Worm (Caenorhabditis elegans) whole organism, L4 larva: Measurements from ENCODE around the gene T09A12.8.

Experiments
- T20F7.1 ChIP-seq: fragments of 200-800 bp; sonication (Bioruptor generic); optimal IDR thresholded peaks from 2 replicates; lab custom pipeline; 2018; ENCODE audit warnings: mild to moderate bottlenecking, missing genetic modification characterization, missing compliant biosample characterization
- Y5F2A.4 ChIP-seq: fragments of 200-800 bp; sonication (Bioruptor generic); optimal IDR thresholded peaks from 2 replicates; lab custom pipeline; 2018; ENCODE audit warnings: mild to moderate bottlenecking, missing genetic modification characterization, missing compliant biosample characterization
- Y75B8A.6 ChIP-seq: fragments of 200-800 bp; sonication (Bioruptor generic); IDR thresholded peaks from 2 replicates; pipeline ENCODE4 v1.3.6; 2022; ENCODE audit warnings: missing genetic modification reagents, missing genetic modification characterization, missing compliant biosample characterization
- aha-1 ChIP-seq: fragments of 150-350 bp; peaks from one replicate; lab custom pipeline; 2014; ENCODE audit warnings: missing biosample characterization, missing genetic modification characterization
- arid-1 ChIP-seq: fragments of 200-800 bp; sonication (Bioruptor generic); conservative IDR thresholded peaks from 2 replicates; pipeline ENCODE4 v1.3.6; 2022; ENCODE audit warnings: missing genetic modification reagents, missing genetic modification characterization, missing compliant biosample characterization
- attf-4 ChIP-seq: sonication (generic microtip); optimal IDR thresholded peaks from 3 replicates; lab custom pipeline; 2017; ENCODE audit warnings: missing biosample characterization, missing genetic modification characterization
- ctbp-1 ChIP-seq: fragments of 200-800 bp; sonication (Bioruptor generic); IDR thresholded peaks from 2 replicates; pipeline ENCODE4 v1.3.6; 2022; ENCODE audit warnings: missing genetic modification reagents, missing genetic modification characterization, missing compliant biosample characterization
- daf-16 ChIP-seq, 3 experiments: sonication (generic microtip); optimal IDR thresholded peaks; 2 replicates each; lab custom pipeline; 2016 to 2017; ENCODE audit warnings: missing genetic modification characterization in 3 of 3, missing genetic modification reagents in 3 of 3, mild to moderate bottlenecking in 2 of 3, missing compliant biosample characterization in 2 of 3, missing biosample characterization in 1 of 3, moderate library complexity in 1 of 3
- dmd-6 ChIP-seq: fragments of 200-800 bp; sonication (Bioruptor generic); IDR thresholded peaks from 2 replicates; pipeline ENCODE4 v1.3.6; 2022; ENCODE audit warnings: missing genetic modification reagents, missing genetic modification characterization, missing compliant biosample characterization
- dmd-8 ChIP-seq: fragments of 200-800 bp; sonication (Bioruptor generic); IDR thresholded peaks from 2 replicates; pipeline ENCODE4 v1.3.6; 2022; ENCODE audit warnings: missing genetic modification characterization, missing compliant biosample characterization
- dve-1 ChIP-seq: sonication (generic microtip); optimal IDR thresholded peaks from 2 replicates; lab custom pipeline; 2017; ENCODE audit warnings: antibody characterized with exemption, mild to moderate bottlenecking, missing genetic modification characterization, missing compliant biosample characterization; ENCODE audit not compliant: insufficient read depth
- egl-43 ChIP-seq: fragments of 200-800 bp; sonication (Bioruptor generic); IDR thresholded peaks from 2 replicates; pipeline ENCODE4 v1.3.6; 2022; ENCODE audit warnings: missing genetic modification reagents, missing genetic modification characterization, missing compliant biosample characterization
- gei-8 ChIP-seq: fragments of 200-800 bp; sonication (Bioruptor generic); optimal IDR thresholded peaks from 2 replicates; lab custom pipeline; 2018; ENCODE audit warnings: mild to moderate bottlenecking, missing genetic modification characterization, missing compliant biosample characterization
- hlh-11 ChIP-seq: fragments of 200-800 bp; sonication (Bioruptor generic); optimal IDR thresholded peaks from 2 replicates; lab custom pipeline; 2018; ENCODE audit warnings: mild to moderate bottlenecking, missing genetic modification characterization, missing compliant biosample characterization
- hmg-1.1 ChIP-seq: fragments of 200-800 bp; sonication (Bioruptor generic); IDR thresholded peaks from 2 replicates; pipeline ENCODE4 v1.3.6; 2022; ENCODE audit warnings: missing genetic modification reagents, missing genetic modification characterization, missing compliant biosample characterization
- lin-1 ChIP-seq: fragments of 200-800 bp; sonication (Bioruptor generic); IDR thresholded peaks from 2 replicates; pipeline ENCODE4 v1.3.6; 2022; ENCODE audit warnings: missing genetic modification reagents, missing genetic modification characterization, missing compliant biosample characterization
- lin-38 ChIP-seq: fragments of 200-800 bp; sonication (Bioruptor generic); IDR thresholded peaks from 2 replicates; pipeline ENCODE4 v1.3.6; 2022; ENCODE audit warnings: missing genetic modification reagents, missing genetic modification characterization, missing compliant biosample characterization
- madf-9 ChIP-seq: fragments of 200-800 bp; sonication (Bioruptor generic); conservative IDR thresholded peaks from 2 replicates; pipeline ENCODE4 v1.3.6; 2022; ENCODE audit warnings: missing genetic modification reagents, missing genetic modification characterization, missing compliant biosample characterization
- mdl-1 ChIP-seq, 2 experiments: fragments of 150-350 bp in 1 of 2; sonication (generic microtip) in 1 of 2; optimal IDR thresholded peaks; 2 replicates each; lab custom pipeline; 2014 to 2017; ENCODE audit warnings: missing biosample characterization in 2 of 2, missing genetic modification characterization in 2 of 2
- mdt-29 ChIP-seq: fragments of 200-800 bp; sonication (Bioruptor generic); IDR thresholded peaks from 2 replicates; pipeline ENCODE4 v1.3.6; 2022; ENCODE audit warnings: missing genetic modification reagents, missing genetic modification characterization, missing compliant biosample characterization
- mxl-2 ChIP-seq: fragments of 200-800 bp; sonication (Bioruptor generic); conservative IDR thresholded peaks from 2 replicates; pipeline ENCODE4 v1.3.6; 2022; ENCODE audit warnings: missing genetic modification reagents, missing genetic modification characterization, missing compliant biosample characterization
- mxl-3 ChIP-seq: fragments of 200-800 bp; sonication (Bioruptor generic); optimal IDR thresholded peaks from 2 replicates; lab custom pipeline; 2018; ENCODE audit warnings: mild to moderate bottlenecking, missing genetic modification characterization, missing compliant biosample characterization
- nhr-237 ChIP-seq: sonication (generic microtip); optimal IDR thresholded peaks from 2 replicates; lab custom pipeline; 2017; ENCODE audit warnings: missing biosample characterization, missing genetic modification characterization
- nhr-42 ChIP-seq: fragments of 200-800 bp; sonication (Bioruptor generic); IDR thresholded peaks from 2 replicates; pipeline ENCODE4 v1.3.6; 2022; ENCODE audit warnings: missing genetic modification characterization, missing compliant biosample characterization
- nhr-48 ChIP-seq: sonication (generic microtip); optimal IDR thresholded peaks from 2 replicates; lab custom pipeline; 2016; ENCODE audit warnings: mild to moderate bottlenecking, missing genetic modification characterization, missing compliant biosample characterization
- pha-4 ChIP-seq, 2 experiments: fragments of 150-350 bp in 1 of 2; fragments of 200-800 bp in 1 of 2; sonication (Bioruptor generic) in 1 of 2; IDR thresholded peaks in 1 of 2; optimal IDR thresholded peaks in 1 of 2; 2 replicates each; pipeline versions ENCODE4 v1.3.6 to Lab custom; 2014 to 2022; ENCODE audit warnings: missing genetic modification characterization in 2 of 2, missing genetic modification reagents in 2 of 2, missing biosample characterization in 1 of 2, missing compliant biosample characterization in 1 of 2
- rbr-2 ChIP-seq: sonication (generic microtip); optimal IDR thresholded peaks from 2 replicates; lab custom pipeline; 2016; ENCODE audit warnings: missing genotype, missing genetic modification characterization, missing compliant biosample characterization
- saeg-2 ChIP-seq: fragments of 200-800 bp; sonication (Bioruptor generic); IDR thresholded peaks from 2 replicates; pipeline ENCODE4 v1.3.6; 2022; ENCODE audit warnings: missing genetic modification reagents, missing genetic modification characterization, missing compliant biosample characterization
- set-16 ChIP-seq: fragments of 200-800 bp; sonication (Bioruptor generic); IDR thresholded peaks from 2 replicates; pipeline ENCODE4 v1.3.6; 2022; ENCODE audit warnings: missing genetic modification reagents, missing genetic modification characterization, missing compliant biosample characterization
- snpc-1.2 ChIP-seq: fragments of 200-800 bp; sonication (Bioruptor generic); IDR thresholded peaks from 2 replicates; pipeline ENCODE4 v1.3.6; 2022; ENCODE audit warnings: missing genetic modification reagents, missing genetic modification characterization, missing compliant biosample characterization
- tra-1 ChIP-seq: fragments of 200-800 bp; sonication (Bioruptor generic); IDR thresholded peaks from 2 replicates; pipeline ENCODE4 v1.3.6; 2022; ENCODE audit warnings: missing genetic modification reagents, missing genetic modification characterization, missing compliant biosample characterization
- vab-7 ChIP-seq: fragments of 200-800 bp; sonication (Bioruptor generic); IDR thresholded peaks from 2 replicates; pipeline ENCODE4 v1.3.6; 2022; ENCODE audit warnings: missing genetic modification reagents, missing genetic modification characterization, missing compliant biosample characterization
- zag-1 ChIP-seq: fragments of 150-350 bp; optimal IDR thresholded peaks from 2 replicates; lab custom pipeline; 2014; ENCODE audit warnings: missing biosample characterization, missing genetic modification characterization
- zfp-3 ChIP-seq: fragments of 200-800 bp; sonication (Bioruptor generic); conservative IDR thresholded peaks from 2 replicates; pipeline ENCODE4 v1.3.6; 2022; ENCODE audit warnings: missing genetic modification reagents, missing genetic modification characterization, missing compliant biosample characterization
- ztf-11 ChIP-seq: fragments of 150-350 bp; optimal IDR thresholded peaks from 2 replicates; lab custom pipeline; 2014; ENCODE audit warnings: missing biosample characterization, missing genetic modification characterization

Gene T09A12.8

DNA sequence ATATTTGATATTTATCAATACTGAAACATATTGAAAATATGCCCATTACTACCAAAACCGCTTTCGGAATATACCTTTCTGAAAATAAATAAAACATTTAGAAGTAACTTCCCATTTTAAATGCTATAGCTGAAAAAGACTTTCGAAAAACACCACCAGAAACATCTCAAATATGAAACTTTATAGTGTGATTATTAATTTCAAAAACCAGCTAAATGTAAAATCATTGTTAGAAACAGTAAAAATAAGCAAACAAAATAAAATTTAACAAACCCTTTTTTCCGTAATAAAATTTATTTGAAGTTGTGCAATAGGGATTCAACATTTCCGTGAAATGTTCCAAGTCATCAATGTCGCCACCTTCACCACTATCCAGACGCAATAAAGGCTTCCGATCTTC lies 24.5 kb upstream of the T09A12.8 start, which contains the start of the genes K07H8.5 and K07H8.8:
TSS of gene K07H8.5 (plus strand) at position 301 of the 400 bp plus-strand sequence.
TSS of gene K07H8.8 (minus strand) at position 389 of the 400 bp plus-strand sequence.
- TF ChIP-seq nhr-42 (GFP tag; lab: Robert Waterston, UW): no peak

DNA sequence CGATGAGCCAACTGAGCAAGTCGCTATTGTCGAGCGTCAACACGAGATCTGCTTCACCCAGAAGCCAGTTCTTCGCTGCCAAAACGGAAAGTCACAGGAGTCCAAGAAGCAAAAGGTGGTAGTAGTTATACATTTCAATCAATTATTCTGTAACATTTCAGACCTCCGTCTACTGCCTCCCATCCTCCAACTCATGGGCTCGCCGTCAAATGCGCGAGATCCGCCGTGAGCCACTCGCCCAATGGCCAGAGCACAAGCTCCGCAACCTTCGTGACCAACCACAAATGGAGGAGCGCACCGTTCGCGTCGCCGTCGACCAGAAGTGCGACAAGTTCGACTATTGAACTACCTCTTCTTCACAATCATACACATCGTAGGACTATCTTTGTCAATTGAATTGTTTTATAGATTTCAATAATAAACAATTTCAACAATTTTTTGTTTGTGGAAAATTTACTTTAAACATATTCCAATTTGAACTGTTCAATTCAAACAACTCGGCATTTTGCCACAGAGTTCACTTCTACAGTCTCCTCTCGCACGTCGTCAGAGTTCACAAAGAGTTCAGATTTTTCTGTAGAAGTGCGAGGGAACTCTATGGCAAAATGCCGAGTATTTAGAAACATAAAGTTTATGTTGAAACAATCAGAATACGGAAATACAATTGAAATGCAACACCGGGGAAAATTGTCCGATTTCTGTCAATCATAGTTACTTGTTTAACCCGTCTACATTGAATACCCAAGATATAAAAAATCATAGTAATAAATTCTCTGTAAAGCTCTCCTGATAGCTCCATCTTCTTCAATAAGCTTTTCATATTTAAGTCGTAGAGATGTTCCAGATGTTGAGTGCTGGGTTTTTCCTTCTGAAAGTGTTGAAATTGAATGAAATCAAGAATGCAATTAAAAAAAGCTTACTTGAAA lies 22.8 kb upstream of the T09A12.8 start:
- TF ChIP-seq mxl-2: 0 out of 2 replicates have a peak, but pooled peaks have one; percentile 12
- 0 out of 2 replicates have a peak, but pooled peaks have one; percentile 30 for TF ChIP-seq madf-9 (GFP tag; lab: Robert Waterston, UW)
- 0 out of 2 replicates have a peak, but pooled peaks have one; percentile 19 for TF ChIP-seq tra-1 (GFP tag; lab: Robert Waterston, UW)
- TF ChIP-seq arid-1: 0 out of 2 replicates have a peak, but pooled peaks have one; percentile 25
- peak; percentile 12 for TF ChIP-seq Y5F2A.4 (GFP tag; lab: Kevin White, UChicago)
- peak; percentile 68 for TF ChIP-seq aha-1 (tag; lab: Kevin White, UChicago)
- no peak for TF ChIP-seq gei-8 (GFP tag; lab: Kevin White, UChicago)
- no peak for TF ChIP-seq attf-4 (tag; lab: Kevin White, UChicago)
- 0 out of 2 replicates have a peak, but pooled peaks have one; percentile 12 for TF ChIP-seq snpc-1.2 (GFP tag; lab: Robert Waterston, UW)
- peak; percentile 68; the same call in 1 of the 2 replicates for TF ChIP-seq dmd-8 (GFP tag; lab: Robert Waterston, UW)
- TF ChIP-seq zfp-3 (GFP tag; lab: Robert Waterston, UW): peak; percentile 93
- peak; percentile 16; the same call in 1 of the 2 replicates for TF ChIP-seq pha-4 (GFP tag; IDR thresholded peaks at IDR 0.05; lab: Robert Waterston, UW)
- TF ChIP-seq pha-4 (tag; optimal IDR thresholded peaks at IDR 0.05; lab: Kevin White, UChicago): no peak
- TF ChIP-seq mxl-3 (GFP tag; lab: Kevin White, UChicago): peak; percentile 14
- no peak for TF ChIP-seq lin-1 (GFP tag; lab: Robert Waterston, UW)
- TF ChIP-seq nhr-48 (tag; lab: Kevin White, UChicago): peak; percentile 34
- peak; percentile 15; the same call in 1 of the 2 replicates for TF ChIP-seq Y75B8A.6 (GFP tag; lab: Robert Waterston, UW)
- peak; percentile 84 for TF ChIP-seq set-16 (GFP tag; lab: Robert Waterston, UW)
- no peak for TF ChIP-seq zag-1
- TF ChIP-seq T20F7.1 (GFP tag; lab: Kevin White, UChicago): peak; percentile 43
- no peak for TF ChIP-seq ztf-11 (tag; lab: Kevin White, UChicago)
- peak; percentile 50 for TF ChIP-seq dmd-6 (GFP tag; lab: Robert Waterston, UW)
- TF ChIP-seq lin-38 (GFP tag; lab: Robert Waterston, UW): peak; percentile 43; the same call in 1 of the 2 replicates
- TF ChIP-seq nhr-237 (tag; lab: Kevin White, UChicago): no peak

- peak; percentile 45 for TF ChIP-seq aha-1 (tag; lab: Kevin White, UChicago)
- peak; percentile 3; the same call in 1 of the 2 replicates for TF ChIP-seq lin-38 (GFP tag; lab: Robert Waterston, UW)
- TF ChIP-seq mdt-29 (GFP tag; lab: Robert Waterston, UW): 0 out of 2 replicates have a peak, but pooled peaks have one; percentile 19
- no peak for TF ChIP-seq rbr-2 (tag; lab: Kevin White, UChicago)
- TF ChIP-seq, all 104 proteins: peak for 3
Observed at ce11 chrIV:8262671-8263070, 19.2 kb upstream of the T09A12.8 start.

ce11 chrIV:8260848-8261638 lies 17.5 kb upstream of the T09A12.8 start, which contains the start of gene vit-6:
Gene vit-6, plus strand, starts transcription at chrIV:8261157.
- peak; percentile 69 for TF ChIP-seq nhr-48 (tag; lab: Kevin White, UChicago)
- TF ChIP-seq dmd-6 (GFP tag; lab: Robert Waterston, UW): peak; percentile 95
- TF ChIP-seq hmg-1.1 (GFP tag; lab: Robert Waterston, UW): no peak
- TF ChIP-seq Y75B8A.6 (GFP tag; lab: Robert Waterston, UW): 0 out of 2 replicates have a peak, but pooled peaks have one; percentile 66
- TF ChIP-seq mdt-29 (GFP tag; lab: Robert Waterston, UW): peak; percentile 34; the same call in 1 of the 2 replicates
- no peak for TF ChIP-seq vab-7 (GFP tag; lab: Robert Waterston, UW)
- 0 out of 2 replicates have a peak, but pooled peaks have one; percentile 41 for TF ChIP-seq pha-4 (GFP tag; IDR thresholded peaks at IDR 0.05; lab: Robert Waterston, UW)
- no peak for TF ChIP-seq pha-4 (tag; optimal IDR thresholded peaks at IDR 0.05; lab: Kevin White, UChicago)
- peak; percentile 62; the same call in 1 of the 2 replicates for TF ChIP-seq tra-1 (GFP tag; lab: Robert Waterston, UW)
- TF ChIP-seq mdl-1 (tag; optimal IDR thresholded peaks at IDR 0.05; lab: Kevin White, UChicago): no peak
- peak; percentile 69 for TF ChIP-seq set-16 (GFP tag; lab: Robert Waterston, UW)
- TF ChIP-seq ctbp-1 (GFP tag; lab: Robert Waterston, UW): 0 out of 2 replicates have a peak, but pooled peaks have one; percentile 14
- TF ChIP-seq saeg-2 (GFP tag; lab: Robert Waterston, UW): no peak
- peak; percentile 44 for TF ChIP-seq hlh-11 (tag; lab: Kevin White, UChicago)
- peak; percentile 47 for TF ChIP-seq lin-38 (GFP tag; lab: Robert Waterston, UW)
- peak in 1 of 2 experiments; percentile 11 for TF ChIP-seq daf-16 (GFP tag; optimal IDR thresholded peaks at IDR 0.05; lab: Kevin White, UChicago)
- TF ChIP-seq daf-16 (tag; optimal IDR thresholded peaks at IDR 0.05; lab: Kevin White, UChicago): no peak
- 0 out of 2 replicates have a peak, but pooled peaks have one; percentile 17 for TF ChIP-seq mxl-2
- TF ChIP-seq dve-1: peak; percentile 15
- peak; percentile 21 for TF ChIP-seq aha-1 (tag; lab: Kevin White, UChicago)
- TF ChIP-seq egl-43: peak; percentile 59; the same call in 1 of the 2 replicates
